Worm (Caenorhabditis elegans) whole organism, young adult: Measurements from ENCODE around the gene ckr-2.
A peak's percentile ranks its signal among the peaks of the same experiment; 100 is the strongest.

Experiments used
- B0019.2 ChIP-seq: fragments of 200-800 bp; sonication (Bioruptor generic); conservative IDR thresholded peaks from 2 replicates; pipeline ENCODE4 v1.3.6; 2022; ENCODE audit warnings: missing genetic modification reagents, missing genetic modification characterization, missing compliant biosample characterization
- C06A6.2 ChIP-seq: fragments of 200-800 bp; sonication (Bioruptor generic); conservative IDR thresholded peaks from 2 replicates; pipeline ENCODE4 v1.3.6; 2022; ENCODE audit warnings: missing genetic modification characterization, missing compliant biosample characterization
- F37B4.10 ChIP-seq: fragments of 200-800 bp; sonication (Bioruptor generic); IDR thresholded peaks from 2 replicates; pipeline ENCODE4 v1.3.6; 2022; ENCODE audit warnings: missing genetic modification characterization, missing compliant biosample characterization
- Y53G8AR.9 ChIP-seq: fragments of 200-800 bp; sonication (Bioruptor generic); conservative IDR thresholded peaks from 2 replicates; pipeline ENCODE4 v1.3.6; 2022; ENCODE audit warnings: missing genetic modification reagents, missing genetic modification characterization, missing compliant biosample characterization
- Y56A3A.18 ChIP-seq: fragments of 200-800 bp; sonication (Bioruptor generic); IDR thresholded peaks from 2 replicates; pipeline ENCODE4 v1.3.6; 2022; ENCODE audit warnings: missing genetic modification reagents, missing genetic modification characterization, missing compliant biosample characterization
- atf-7 ChIP-seq: sonication (generic microtip); optimal IDR thresholded peaks from 2 replicates; lab custom pipeline; 2017; ENCODE audit warnings: mild to moderate bottlenecking, missing genetic modification characterization, missing compliant biosample characterization
- attf-3 ChIP-seq: fragments of 200-800 bp; sonication (Bioruptor generic); conservative IDR thresholded peaks from 2 replicates; pipeline ENCODE4 v1.3.6; 2022; ENCODE audit warnings: missing genetic modification reagents, missing genetic modification characterization, missing compliant biosample characterization
- attf-6 ChIP-seq: fragments of 200-800 bp; sonication (Bioruptor generic); IDR thresholded peaks from 2 replicates; pipeline ENCODE4 v1.3.6; 2022; ENCODE audit warnings: missing genetic modification reagents, missing genetic modification characterization, missing compliant biosample characterization
- ccch-3 ChIP-seq: fragments of 200-800 bp; sonication (Bioruptor generic); optimal IDR thresholded peaks from 2 replicates; lab custom pipeline; 2018; ENCODE audit warnings: mild to moderate bottlenecking, missing genetic modification characterization, missing compliant biosample characterization
- cebp-1 ChIP-seq, 2 experiments: fragments of 200-800 bp in 1 of 2; sonication (Bioruptor generic) in 1 of 2; sonication (generic microtip) in 1 of 2; IDR thresholded peaks in 1 of 2; optimal IDR thresholded peaks in 1 of 2; 2 replicates each; pipeline versions ENCODE4 v1.3.6 to Lab custom; 2017 to 2022; ENCODE audit warnings: missing compliant biosample characterization in 2 of 2, missing genetic modification characterization in 2 of 2, mild to moderate bottlenecking in 1 of 2, missing genetic modification reagents in 1 of 2, moderate library complexity in 1 of 2
- ceh-27 ChIP-seq: fragments of 200-800 bp; sonication (Bioruptor generic); optimal IDR thresholded peaks from 2 replicates; lab custom pipeline; 2018; ENCODE audit warnings: mild to moderate bottlenecking, missing genetic modification characterization, moderate library complexity, missing compliant biosample characterization
- ceh-40 ChIP-seq: fragments of 200-800 bp; sonication (Bioruptor generic); IDR thresholded peaks from 2 replicates; pipeline ENCODE4 v1.3.6; 2022; ENCODE audit warnings: missing genetic modification characterization, missing compliant biosample characterization
- dox-1 ChIP-seq: fragments of 200-800 bp; sonication (Bioruptor generic); IDR thresholded peaks from 2 replicates; pipeline ENCODE4 v1.3.6; 2022; ENCODE audit warnings: missing genetic modification reagents, missing genetic modification characterization, missing compliant biosample characterization
- dpl-1 ChIP-seq: fragments of 150-350 bp; optimal IDR thresholded peaks from 2 replicates; lab custom pipeline; 2014; ENCODE audit warnings: missing biosample characterization, missing genetic modification reagents, missing genetic modification characterization
- egl-44 ChIP-seq: fragments of 200-800 bp; sonication (Bioruptor generic); IDR thresholded peaks from 2 replicates; pipeline ENCODE4 v1.3.6; 2022; ENCODE audit warnings: missing genetic modification reagents, missing genetic modification characterization, missing compliant biosample characterization
- ekl-4 ChIP-seq: fragments of 200-800 bp; sonication (Bioruptor generic); IDR thresholded peaks from 2 replicates; pipeline ENCODE4 v1.3.6; 2022; ENCODE audit warnings: missing genetic modification reagents, missing genetic modification characterization, missing compliant biosample characterization
- fkh-3 ChIP-seq: sonication (generic microtip); optimal IDR thresholded peaks from 2 replicates; lab custom pipeline; 2016; ENCODE audit warnings: mild to moderate bottlenecking, missing genetic modification characterization, missing compliant biosample characterization
- hmg-1.2 ChIP-seq: fragments of 200-800 bp; sonication (Bioruptor generic); IDR thresholded peaks from 2 replicates; pipeline ENCODE4 v1.3.6; 2022; ENCODE audit warnings: missing genetic modification reagents, missing genetic modification characterization, missing compliant biosample characterization
- let-607 ChIP-seq, 2 experiments: fragments of 200-800 bp in 1 of 2; sonication (Bioruptor generic) in 1 of 2; sonication (generic microtip) in 1 of 2; optimal IDR thresholded peaks; 2 replicates each; lab custom pipeline; 2016 to 2018; ENCODE audit warnings: mild to moderate bottlenecking in 2 of 2, missing compliant biosample characterization in 2 of 2, missing genetic modification characterization in 2 of 2, moderate library complexity in 2 of 2, missing genotype in 1 of 2
- lin-40 ChIP-seq: sonication (generic microtip); optimal IDR thresholded peaks from 2 replicates; lab custom pipeline; 2016; ENCODE audit warnings: missing genetic modification characterization, mild to moderate bottlenecking, missing compliant biosample characterization, missing genotype, missing genetic modification reagents
- mel-28 ChIP-seq: sonication (generic microtip); optimal IDR thresholded peaks from 2 replicates; lab custom pipeline; 2016; ENCODE audit warnings: borderline replicate concordance, mild to moderate bottlenecking, missing genetic modification characterization, missing compliant biosample characterization
- nfyb-1 ChIP-seq: fragments of 200-800 bp; sonication (Bioruptor generic); IDR thresholded peaks from 2 replicates; pipeline ENCODE4 v1.3.6; 2022; ENCODE audit warnings: missing genetic modification reagents, missing genetic modification characterization, missing compliant biosample characterization
- nhr-80 ChIP-seq: sonication (generic microtip); optimal IDR thresholded peaks from 2 replicates; lab custom pipeline; 2016; ENCODE audit warnings: missing genetic modification characterization, missing compliant biosample characterization
- nhr-90 ChIP-seq: sonication (generic microtip); optimal IDR thresholded peaks from 2 replicates; lab custom pipeline; 2016; ENCODE audit warnings: missing genotype, mild to moderate bottlenecking, missing genetic modification characterization, missing compliant biosample characterization
- pha-4 ChIP-seq: fragments of 150-350 bp; sonication (generic microtip); optimal IDR thresholded peaks from 2 replicates; lab custom pipeline; 2014; ENCODE audit warnings: missing biosample characterization, missing genetic modification reagents, missing genetic modification characterization
- repo-1 ChIP-seq: sonication (generic microtip); optimal IDR thresholded peaks from 2 replicates; lab custom pipeline; 2017; ENCODE audit warnings: mild to moderate bottlenecking, missing genetic modification characterization, missing compliant biosample characterization
- sea-2 ChIP-seq: fragments of 200-800 bp; sonication (Bioruptor generic); IDR thresholded peaks from 2 replicates; pipeline ENCODE4 v1.3.6; 2022; ENCODE audit warnings: missing genetic modification characterization, missing compliant biosample characterization
- snpc-1.1 ChIP-seq: sonication (generic microtip); optimal IDR thresholded peaks from 2 replicates; lab custom pipeline; 2017; ENCODE audit warnings: missing genetic modification characterization, mild to moderate bottlenecking, missing compliant biosample characterization, antibody characterized with exemption, moderate library complexity, missing genotype, missing genetic modification reagents; ENCODE audit not compliant: insufficient read depth
- tbx-9 ChIP-seq: sonication (generic microtip); optimal IDR thresholded peaks from 2 replicates; lab custom pipeline; 2016; ENCODE audit warnings: borderline replicate concordance, missing genetic modification characterization, inconsistent platforms, missing compliant biosample characterization
- tlf-1 ChIP-seq: fragments of 200-800 bp; sonication (Bioruptor generic); optimal IDR thresholded peaks from 2 replicates; lab custom pipeline; 2018; ENCODE audit warnings: mild to moderate bottlenecking, missing genetic modification characterization, missing compliant biosample characterization
- unc-130 ChIP-seq: sonication (generic microtip); optimal IDR thresholded peaks from 2 replicates; lab custom pipeline; 2016; ENCODE audit warnings: missing genetic modification reagents, missing genetic modification characterization, missing compliant biosample characterization
- zim-3 ChIP-seq: sonication (generic microtip); optimal IDR thresholded peaks from 2 replicates; lab custom pipeline; 2017; ENCODE audit warnings: mild to moderate bottlenecking, missing genetic modification characterization, moderate library complexity, missing compliant biosample characterization
- ztf-25 ChIP-seq: fragments of 200-800 bp; sonication (Bioruptor generic); IDR thresholded peaks from 2 replicates; pipeline ENCODE4 v1.3.6; 2022; ENCODE audit warnings: missing genetic modification reagents, missing genetic modification characterization, missing compliant biosample characterization
- ztf-26 ChIP-seq: sonication (generic microtip); optimal IDR thresholded peaks from 2 replicates; lab custom pipeline; 2017; ENCODE audit warnings: missing genetic modification characterization, missing compliant biosample characterization
- ztf-28 ChIP-seq: fragments of 200-800 bp; sonication (Bioruptor generic); IDR thresholded peaks from 2 replicates; pipeline ENCODE4 v1.3.6; 2022; ENCODE audit warnings: missing genetic modification reagents, missing genetic modification characterization, missing compliant biosample characterization

ckr-2 gene

DNA sequence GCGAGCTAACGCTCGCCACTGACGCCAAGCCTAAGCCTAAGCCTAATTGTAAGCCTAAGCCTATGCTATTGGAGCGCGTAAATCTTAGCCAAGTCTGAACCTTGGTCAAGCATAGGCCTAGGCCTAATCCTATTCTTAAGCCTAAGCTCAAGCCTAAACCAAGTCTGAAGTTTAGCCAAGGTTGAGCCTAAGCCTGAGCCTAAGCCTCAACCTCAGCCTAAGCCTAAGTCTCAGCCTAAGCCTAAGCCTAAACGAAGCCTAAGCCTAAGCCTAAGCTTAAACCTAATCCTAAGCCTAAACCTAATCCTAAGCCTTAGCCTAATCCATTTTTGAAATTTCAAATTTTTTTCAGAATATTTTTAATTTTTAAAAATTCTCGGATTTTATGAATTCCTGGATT, 38.7 kb upstream of the ckr-2 start:
- TF ChIP-seq cebp-1 (GFP tag; IDR thresholded peaks at IDR 0.05; lab: Robert Waterston, UW) (no peak), cebp-1 (tag; optimal IDR thresholded peaks at IDR 0.05; lab: Kevin White, UChicago) (no peak), ceh-40 (GFP tag; lab: Robert Waterston, UW) (no peak), egl-44 (GFP tag; lab: Robert Waterston, UW) (no peak), nfyb-1 (GFP tag; lab: Robert Waterston, UW) (no peak)

- TF ChIP-seq zim-3 (tag; lab: Kevin White, UChicago) (no peak), tbx-9 (tag; lab: Kevin White, UChicago) (no peak), attf-3 (no peak), sea-2 (GFP tag; lab: Robert Waterston, UW) (no peak), C06A6.2 (GFP tag; lab: Robert Waterston, UW) (no peak), pha-4 (tag; lab: Kevin White, UChicago) (no peak), Y56A3A.18 (GFP tag; lab: Robert Waterston, UW) (no peak), ztf-28 (GFP tag; lab: Robert Waterston, UW) (no peak), attf-6 (GFP tag; lab: Robert Waterston, UW) (no peak), cebp-1 (GFP tag; IDR thresholded peaks at IDR 0.05; lab: Robert Waterston, UW) (no peak), cebp-1 (tag; optimal IDR thresholded peaks at IDR 0.05; lab: Kevin White, UChicago) (no peak), ztf-26 (tag; lab: Kevin White, UChicago) (no peak), fkh-3 (no peak), ekl-4 (GFP tag; lab: Robert Waterston, UW) (no peak), Y53G8AR.9 (GFP tag; lab: Robert Waterston, UW) (no peak), tlf-1 (GFP tag; lab: Kevin White, UChicago) (no peak), nhr-80 (tag; lab: Kevin White, UChicago) (no peak), hmg-1.2 (GFP tag; lab: Robert Waterston, UW) (no peak)
These were observed 36.2 kb upstream of the ckr-2 start, which contains the start of gene Y39A3A.2 for ce11 chrIII:2057570-2057969. Y39A3A.2 (minus strand) TSS chrIII:2057670.

- TF ChIP-seq repo-1 (tag; lab: Kevin White, UChicago), result no peak
- TF ChIP-seq ceh-27 (GFP tag; lab: Kevin White, UChicago), result no peak
- TF ChIP-seq nhr-90, result no peak
- TF ChIP-seq dox-1, result no peak
- no peak for TF ChIP-seq unc-130 (GFP tag; lab: Kevin White, UChicago)
- TF ChIP-seq hmg-1.2 (GFP tag; lab: Robert Waterston, UW), result no peak
- no peak for TF ChIP-seq B0019.2 (GFP tag; lab: Robert Waterston, UW)
- no peak for TF ChIP-seq atf-7 (tag; lab: Kevin White, UChicago)
- no peak for TF ChIP-seq cebp-1 (GFP tag; IDR thresholded peaks at IDR 0.05; lab: Robert Waterston, UW)
- no peak for TF ChIP-seq cebp-1 (tag; optimal IDR thresholded peaks at IDR 0.05; lab: Kevin White, UChicago)
These were observed 32.7 kb upstream of the ckr-2 start, which contains the start of gene M01E10.3 for ce11 chrIII:2054084-2054483. M01E10.3 (minus strand) TSS chrIII:2054184.

DNA sequence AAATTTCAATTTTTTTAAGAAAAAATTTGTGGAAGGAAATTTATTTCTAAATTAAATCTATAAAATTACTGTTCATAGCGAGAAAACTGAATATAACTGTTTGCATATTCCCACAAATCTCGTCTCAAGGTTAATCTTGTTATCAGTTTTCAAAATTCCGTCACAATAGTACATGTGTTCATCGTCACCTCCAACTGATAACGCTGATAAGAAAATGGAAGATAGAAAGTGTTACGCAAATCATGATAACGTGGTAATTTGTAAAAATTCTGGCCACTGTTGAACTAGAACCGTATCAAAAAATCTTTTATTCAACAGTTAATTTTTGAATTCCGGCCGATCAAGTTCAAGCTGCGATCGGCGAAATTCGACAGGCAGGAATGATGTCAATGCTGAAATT, 32.0 kb upstream of the ckr-2 start:
- TF ChIP-seq snpc-1.1, result no peak
- TF ChIP-seq nhr-80 (tag; lab: Kevin White, UChicago), result peak; percentile 21

ce11 chrIII:2050494-2050893, 29.1 kb upstream of the ckr-2 start:
- TF ChIP-seq F37B4.10 (GFP tag; lab: Robert Waterston, UW) (no peak), ccch-3 (GFP tag; lab: Kevin White, UChicago) (no peak), dpl-1 (GFP tag; lab: Kevin White, UChicago) (no peak), ekl-4 (GFP tag; lab: Robert Waterston, UW) (no peak), ztf-25 (no peak), let-607 (tag; optimal IDR thresholded peaks at IDR 0.05; lab: Kevin White, UChicago) (no peak), sea-2 (GFP tag; lab: Robert Waterston, UW) (no peak), mel-28 (no peak), egl-44 (GFP tag; lab: Robert Waterston, UW) (no peak), lin-40 (tag; lab: Kevin White, UChicago) (no peak), attf-3 (no peak)
- TF ChIP-seq, all 124 proteins: peak for 0
